Fruit fly (Drosophila melanogaster): Measurements from ENCODE around the gene CG42331.

- TF ChIP-seq psq (optimal IDR thresholded peaks at IDR 0.05): no peak
- TF ChIP-seq usp (GFP tag; optimal IDR thresholded peaks at IDR 0.05): no peak
- no peak for TF ChIP-seq Dll (optimal IDR thresholded peaks at IDR 0.05)
Measured at dm6 chr3R:24798595-24798994, 26.6 kb downstream of the CG42331 start.
